Worm (Caenorhabditis elegans): ENCODE data around the gene F54D10.4.

- TF ChIP-seq dao-5 (tag; optimal IDR thresholded peaks at IDR 0.05) (no peak), him-1 (tag; optimal IDR thresholded peaks at IDR 0.05) (no peak)
Measured at ce11 chrII:3757499-3757898, 49.4 kb downstream of the F54D10.4 start, which contains the start of gene srx-111.

Measured in whole organism, L4/young adult.